Worm (Caenorhabditis elegans) whole organism, L3 larva: ENCODE measurements around the gene Y38H6C.13.

Experiments
- ZK546.5 ChIP-seq: sonication (generic microtip); optimal IDR thresholded peaks from 2 replicates; lab custom pipeline; 2017; ENCODE audit warnings: missing biosample characterization, missing genetic modification characterization
- aly-2 ChIP-seq: fragments of 150-350 bp; optimal IDR thresholded peaks from 2 replicates; lab custom pipeline; 2014; ENCODE audit warnings: missing biosample characterization, missing genetic modification characterization
- ama-1 ChIP-seq: fragments of 150-350 bp; optimal IDR thresholded peaks from 2 replicates; lab custom pipeline; 2018
- ceh-16 ChIP-seq: sonication (generic microtip); optimal IDR thresholded peaks from 2 replicates; lab custom pipeline; 2017; ENCODE audit warnings: missing biosample characterization, missing genetic modification characterization
- ceh-28 ChIP-seq: fragments of 150-350 bp; optimal IDR thresholded peaks from 2 replicates; lab custom pipeline; 2014; ENCODE audit warnings: missing biosample characterization, missing genetic modification reagents, missing genetic modification characterization
- ceh-82 ChIP-seq: fragments of 150-350 bp; optimal IDR thresholded peaks from 2 replicates; lab custom pipeline; 2014; ENCODE audit warnings: missing biosample characterization, missing genetic modification characterization
- egl-27 ChIP-seq: sonication (generic microtip); optimal IDR thresholded peaks from 4 replicates; lab custom pipeline; 2017; ENCODE audit warnings: missing biosample characterization, missing genetic modification reagents, missing genetic modification characterization
- egl-5 ChIP-seq: fragments of 150-350 bp; optimal IDR thresholded peaks from 2 replicates; lab custom pipeline; 2017; ENCODE audit warnings: missing biosample characterization, missing genetic modification reagents, missing genetic modification characterization, inconsistent platforms
- elt-2 ChIP-seq: sonication (generic microtip); optimal IDR thresholded peaks from 2 replicates; lab custom pipeline; 2016; ENCODE audit warnings: missing genetic modification reagents, mild to moderate bottlenecking, missing genetic modification characterization, missing compliant biosample characterization
- eor-1 ChIP-seq, 2 experiments: fragments of 150-350 bp; optimal IDR thresholded peaks; 2 replicates each; lab custom pipeline; 2014 to 2018; ENCODE audit warnings: missing biosample characterization in 2 of 2, missing genetic modification characterization in 2 of 2
- fkh-10 ChIP-seq: sonication (generic microtip); optimal IDR thresholded peaks from 2 replicates; lab custom pipeline; 2017; ENCODE audit warnings: missing biosample characterization, missing genetic modification reagents, missing genetic modification characterization
- fkh-2 ChIP-seq: fragments of 150-350 bp; optimal IDR thresholded peaks from 2 replicates; lab custom pipeline; 2014; ENCODE audit warnings: missing biosample characterization, missing genetic modification reagents, missing genetic modification characterization
- fos-1 ChIP-seq: fragments of 150-350 bp; optimal IDR thresholded peaks from 2 replicates; lab custom pipeline; 2014; ENCODE audit warnings: missing biosample characterization, missing genetic modification characterization
- hmg-11 ChIP-seq: sonication (generic microtip); optimal IDR thresholded peaks from 2 replicates; lab custom pipeline; 2016; ENCODE audit warnings: missing genetic modification characterization, missing compliant biosample characterization
- lin-15B ChIP-seq: fragments of 150-350 bp; optimal IDR thresholded peaks from 2 replicates; lab custom pipeline; 2014; ENCODE audit warnings: missing biosample characterization, missing genetic modification characterization
- lin-39 ChIP-seq: fragments of 150-350 bp; optimal IDR thresholded peaks from 2 replicates; lab custom pipeline; 2018; ENCODE audit warnings: missing biosample characterization, missing genetic modification reagents, missing genetic modification characterization
- lsy-12 ChIP-seq: sonication (generic microtip); optimal IDR thresholded peaks from 2 replicates; lab custom pipeline; 2016; ENCODE audit warnings: mild to moderate bottlenecking, missing genetic modification characterization, missing compliant biosample characterization
- nfya-1 ChIP-seq: sonication (generic microtip); optimal IDR thresholded peaks from 2 replicates; lab custom pipeline; 2017; ENCODE audit warnings: missing genetic modification characterization, mild to moderate bottlenecking, missing compliant biosample characterization, antibody characterized with exemption, moderate library complexity; ENCODE audit not compliant: insufficient read depth
- nhr-11 ChIP-seq: fragments of 150-350 bp; optimal IDR thresholded peaks from 2 replicates; lab custom pipeline; 2014; ENCODE audit warnings: missing biosample characterization, missing genetic modification characterization
- nhr-43 ChIP-seq: sonication (generic microtip); optimal IDR thresholded peaks from 2 replicates; lab custom pipeline; 2016; ENCODE audit warnings: mild to moderate bottlenecking, missing genetic modification characterization, missing compliant biosample characterization; ENCODE audit not compliant: poor library complexity, severe bottlenecking
- nhr-77 ChIP-seq: fragments of 150-350 bp; optimal IDR thresholded peaks from 2 replicates; lab custom pipeline; 2014; ENCODE audit warnings: missing biosample characterization, missing genetic modification characterization
- pha-4 ChIP-seq: fragments of 150-350 bp; optimal IDR thresholded peaks from 2 replicates; lab custom pipeline; 2014; ENCODE audit warnings: missing biosample characterization, missing genetic modification reagents, missing genetic modification characterization
- pqm-1 ChIP-seq: fragments of 150-350 bp; optimal IDR thresholded peaks from 2 replicates; lab custom pipeline; 2017; ENCODE audit warnings: missing biosample characterization, missing genetic modification characterization, inconsistent platforms
- sea-2 ChIP-seq: fragments of 150-350 bp; sonication (generic microtip); optimal IDR thresholded peaks from 4 replicates; lab custom pipeline; 2014; ENCODE audit warnings: missing biosample characterization, missing genetic modification reagents, missing genetic modification characterization
- skn-1 ChIP-seq: fragments of 150-350 bp; optimal IDR thresholded peaks from 2 replicates; lab custom pipeline; 2014; ENCODE audit warnings: missing biosample characterization, missing genetic modification characterization
- unc-39 ChIP-seq: sonication (generic microtip); optimal IDR thresholded peaks from 4 replicates; lab custom pipeline; 2017; ENCODE audit warnings: missing biosample characterization, missing genetic modification characterization
- zag-1 ChIP-seq: fragments of 150-350 bp; optimal IDR thresholded peaks from 2 replicates; lab custom pipeline; 2014; ENCODE audit warnings: missing biosample characterization, missing genetic modification characterization
- ztf-11 ChIP-seq: fragments of 150-350 bp; optimal IDR thresholded peaks from 2 replicates; lab custom pipeline; 2014; ENCODE audit warnings: missing biosample characterization, missing genetic modification characterization
- ztf-4 ChIP-seq: fragments of 150-350 bp; optimal IDR thresholded peaks from 2 replicates; lab custom pipeline; 2014; ENCODE audit warnings: missing biosample characterization, missing genetic modification characterization

The Y38H6C.13 gene

DNA sequence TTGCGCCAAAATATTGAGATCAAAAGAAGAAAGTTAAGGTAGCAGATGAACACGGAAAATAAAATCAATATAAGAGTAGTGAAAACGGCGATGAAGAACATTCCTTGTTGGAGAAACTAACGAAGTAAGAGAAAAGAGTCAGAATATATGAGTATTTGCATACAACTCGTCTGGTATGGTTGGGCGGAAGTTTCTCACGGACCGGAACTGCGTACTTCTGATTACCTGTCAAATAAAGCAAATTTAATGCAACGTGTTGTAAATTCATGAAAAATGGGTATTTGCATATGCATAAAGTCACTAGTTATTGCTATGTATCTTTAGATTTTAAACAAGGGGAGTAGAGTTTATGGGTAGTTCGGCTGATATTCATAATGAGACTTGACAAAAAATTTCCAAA lies 38.5 kb upstream of the Y38H6C.13 start, which contains the start of gene srbc-78:
srbc-78 (minus strand) TSS at position 101 of the 400 bp plus-strand sequence.
- TF ChIP-seq ZK546.5 (no peak), elt-2 (tag; lab: Kevin White, UChicago) (no peak), aly-2 (no peak), pqm-1 (no peak), fkh-2 (tag; lab: Kevin White, UChicago) (no peak), pha-4 (tag; lab: Kevin White, UChicago) (no peak), ztf-11 (tag; lab: Kevin White, UChicago) (no peak), fkh-10 (GFP tag; lab: Kevin White, UChicago) (no peak), egl-5 (tag; lab: Kevin White, UChicago) (no peak), eor-1 (tag; optimal IDR thresholded peaks at IDR 0.05; lab: Kevin White, UChicago) (no peak), sea-2 (GFP tag; lab: Kevin White, UChicago) (no peak), egl-27 (tag; lab: Kevin White, UChicago) (no peak), ceh-28 (tag; lab: Kevin White, UChicago) (no peak), hmg-11 (tag; lab: Kevin White, UChicago) (no peak), nhr-11 (no peak), zag-1 (tag; lab: Kevin White, UChicago) (no peak), ztf-4 (no peak), ceh-16 (no peak)

- no peak for TF ChIP-seq pqm-1
- TF ChIP-seq lsy-12 (tag; lab: Kevin White, UChicago) = no peak
- no peak for TF ChIP-seq eor-1 (tag; optimal IDR thresholded peaks at IDR 0.05; lab: Kevin White, UChicago)
- no peak for TF ChIP-seq nhr-43
Measured at ce11 chrV:20492385-20492784, 35.2 kb upstream of the Y38H6C.13 start, which contains the start of gene srbc-79. TSS of gene srbc-79 (minus strand) at chrV:20492485.

ce11 chrV:20493271-20494231 lies 34.0 kb upstream of the Y38H6C.13 start, which contains the start of gene B0250.5:
TSS of gene B0250.5 (plus strand) at chrV:20493924.
- TF ChIP-seq lin-15B (tag; lab: Kevin White, UChicago) (peak; percentile 3), pha-4 (tag; lab: Kevin White, UChicago) (peak; percentile 21), lin-39 (tag; lab: Kevin White, UChicago) (no peak), elt-2 (tag; lab: Kevin White, UChicago) (peak; percentile 27), nfya-1 (peak; percentile 42)

- TF ChIP-seq unc-39 (tag; lab: Kevin White, UChicago) (no peak), fos-1 (tag; lab: Kevin White, UChicago) (peak; percentile 54), elt-2 (tag; lab: Kevin White, UChicago) (peak; percentile 51), nhr-43 (peak; percentile 2), ama-1 (lab: Kevin White, UChicago) (no peak), nhr-77 (no peak)
Measured at ce11 chrV:20497537-20497936, 30.1 kb upstream of the Y38H6C.13 start.

DNA sequence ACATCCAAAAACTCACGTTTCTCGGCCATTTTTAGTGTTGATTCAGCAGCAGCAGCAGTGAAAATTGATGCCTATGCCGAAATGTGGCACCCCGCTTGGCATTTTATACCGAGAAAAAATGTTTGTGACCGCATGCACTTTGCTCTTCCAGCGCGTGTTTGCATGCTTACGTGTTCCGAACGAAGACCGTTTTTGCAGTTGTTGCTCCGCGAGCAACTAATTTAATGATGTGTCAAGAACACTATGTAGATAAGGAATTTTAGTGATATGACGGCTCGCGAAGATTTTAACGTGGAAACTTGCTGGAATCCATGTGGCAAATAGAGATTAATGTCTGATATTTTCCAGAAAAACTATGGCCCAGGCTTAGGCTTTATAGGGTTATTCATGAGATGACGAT lies 28.6 kb upstream of the Y38H6C.13 start, which contains the start of gene dct-16:
dct-16 (minus strand) TSS at position 78 of the 400 bp plus-strand sequence.
- TF ChIP-seq pqm-1 = peak; percentile 90
- TF ChIP-seq elt-2 (tag; lab: Kevin White, UChicago) = peak; percentile 97
- no peak for TF ChIP-seq ZK546.5
- TF ChIP-seq fos-1 (tag; lab: Kevin White, UChicago) = no peak
- TF ChIP-seq eor-1 (tag; optimal IDR thresholded peaks at IDR 0.05; lab: Kevin White, UChicago) = no peak
- peak; percentile 39 for TF ChIP-seq ama-1 (lab: Kevin White, UChicago)

DNA sequence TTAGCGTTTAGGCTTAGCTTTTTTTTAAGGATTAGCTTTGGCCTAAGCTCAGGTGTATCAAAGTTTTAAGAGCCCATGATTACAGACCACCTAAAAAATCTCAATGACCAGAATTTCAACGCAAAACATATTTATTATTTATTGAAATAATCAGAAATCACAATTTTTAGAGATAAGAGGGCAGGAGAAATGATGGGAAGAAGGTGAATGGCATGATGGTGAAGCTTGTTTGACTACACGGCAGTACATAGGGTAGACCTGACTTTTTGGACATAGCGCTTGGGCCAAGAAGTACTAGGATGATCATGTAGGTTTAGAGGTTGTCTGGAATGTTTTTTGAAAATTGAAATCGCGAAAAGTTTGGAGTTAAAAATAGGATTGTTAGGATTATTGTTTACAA lies 28.0 kb upstream of the Y38H6C.13 start:
- no peak for TF ChIP-seq sea-2 (GFP tag; lab: Kevin White, UChicago)
- TF ChIP-seq ama-1 (lab: Kevin White, UChicago) = no peak
- TF ChIP-seq ceh-82 (tag; lab: Kevin White, UChicago) = no peak
- TF ChIP-seq pqm-1 = peak; percentile 8
- TF ChIP-seq nhr-11 = no peak
- TF ChIP-seq skn-1 (tag; lab: Kevin White, UChicago) = no peak
- TF ChIP-seq elt-2 (tag; lab: Kevin White, UChicago) = peak; percentile 30
- TF ChIP-seq ceh-28 (tag; lab: Kevin White, UChicago) = no peak
- TF ChIP-seq, all 47 proteins: peak for 2
